Fruit fly (Drosophila melanogaster): Measurements from ENCODE around the gene Rcd2.
A peak's percentile ranks its signal among the peaks of the same experiment; 100 is the strongest.

Rcd2 gene

dm6 chr3L:20540182-20540974 is at the start of gene Rcd2:
Rcd2 (minus strand) TSS chr3L:20540417.
- TF ChIP-seq noc (tag; optimal IDR thresholded peaks at IDR 0.05), result peak; percentile 88

dm6 chr3L:20588533-20588932 is 48.3 kb upstream of the Rcd2 start:
- no peak for TF ChIP-seq noc (tag; optimal IDR thresholded peaks at IDR 0.05)

- no peak for TF ChIP-seq noc (tag; optimal IDR thresholded peaks at IDR 0.05)
These were observed 45.8 kb upstream of the Rcd2 start for dm6 chr3L:20586024-20586423.

dm6 chr3L:20583919-20584318 is 43.7 kb upstream of the Rcd2 start:
- TF ChIP-seq noc (tag; optimal IDR thresholded peaks at IDR 0.05), result no peak

dm6 chr3L:20582354-20582753 is 42.1 kb upstream of the Rcd2 start:
- TF ChIP-seq noc (tag; optimal IDR thresholded peaks at IDR 0.05), result no peak

dm6 chr3L:20580614-20581013 is 40.4 kb upstream of the Rcd2 start:
- no peak for TF ChIP-seq noc (tag; optimal IDR thresholded peaks at IDR 0.05)

- no peak for TF ChIP-seq noc (tag; optimal IDR thresholded peaks at IDR 0.05)
These were observed 36.3 kb upstream of the Rcd2 start for dm6 chr3L:20576504-20576903.

- TF ChIP-seq noc (tag; optimal IDR thresholded peaks at IDR 0.05), result no peak
These were observed 29.9 kb upstream of the Rcd2 start for dm6 chr3L:20570134-20570533.

- TF ChIP-seq noc (tag; optimal IDR thresholded peaks at IDR 0.05), result no peak
These were observed 25.4 kb upstream of the Rcd2 start for dm6 chr3L:20565561-20566128.

dm6 chr3L:20563767-20564166 is 23.6 kb upstream of the Rcd2 start:
- TF ChIP-seq noc (tag; optimal IDR thresholded peaks at IDR 0.05), result no peak

- no peak for TF ChIP-seq noc (tag; optimal IDR thresholded peaks at IDR 0.05)
These were observed 22.4 kb upstream of the Rcd2 start for dm6 chr3L:20562649-20563048.

dm6 chr3L:20557065-20557464 is 16.8 kb upstream of the Rcd2 start:
- no peak for TF ChIP-seq noc (tag; optimal IDR thresholded peaks at IDR 0.05)

- no peak for TF ChIP-seq noc (tag; optimal IDR thresholded peaks at IDR 0.05)
These were observed 16.2 kb upstream of the Rcd2 start for dm6 chr3L:20556371-20556770.

- TF ChIP-seq noc (tag; optimal IDR thresholded peaks at IDR 0.05), result no peak
These were observed 11.6 kb upstream of the Rcd2 start for dm6 chr3L:20551862-20552261.

dm6 chr3L:20549358-20549757 is 9.1 kb upstream of the Rcd2 start:
- no peak for TF ChIP-seq noc (tag; optimal IDR thresholded peaks at IDR 0.05)

dm6 chr3L:20548201-20548854 is 8.1 kb upstream of the Rcd2 start:
- TF ChIP-seq noc (tag; optimal IDR thresholded peaks at IDR 0.05), result peak; percentile 4
